Worm (Caenorhabditis elegans) whole organism, early embryonic: ENCODE measurements around the gene ttc-7.

Experiments
- aly-1 ChIP-seq: sonication (generic microtip); optimal IDR thresholded peaks from 2 replicates; lab custom pipeline; 2016; ENCODE audit warnings: missing genetic modification characterization, missing compliant biosample characterization
- ama-1 ChIP-seq: fragments of 150-350 bp; optimal IDR thresholded peaks from 2 replicates; lab custom pipeline; 2014
- ceh-13 ChIP-seq: fragments of 200-800 bp; sonication (Bioruptor generic); optimal IDR thresholded peaks from 2 replicates; lab custom pipeline; 2018; ENCODE audit warnings: mild to moderate bottlenecking, missing genetic modification characterization, missing compliant biosample characterization
- ceh-36 ChIP-seq: sonication (generic microtip); optimal IDR thresholded peaks from 2 replicates; lab custom pipeline; 2016; ENCODE audit warnings: missing genetic modification characterization, inconsistent platforms, missing compliant biosample characterization
- hmg-4 ChIP-seq: fragments of 200-800 bp; sonication (Bioruptor generic); optimal IDR thresholded peaks from 2 replicates; lab custom pipeline; 2018; ENCODE audit warnings: mild to moderate bottlenecking, missing genetic modification characterization, missing compliant biosample characterization
- hnd-1 ChIP-seq: sonication (generic microtip); optimal IDR thresholded peaks from 2 replicates; lab custom pipeline; 2016; ENCODE audit warnings: missing genetic modification characterization, missing compliant biosample characterization
- pes-1 ChIP-seq: fragments of 200-800 bp; sonication (Bioruptor generic); IDR thresholded peaks from 2 replicates; pipeline ENCODE4 v1.3.6; 2022; ENCODE audit warnings: missing genetic modification reagents, missing genetic modification characterization, missing compliant biosample characterization
- scrt-1 ChIP-seq: fragments of 200-800 bp; sonication (Bioruptor generic); IDR thresholded peaks from 2 replicates; pipeline ENCODE4 v1.3.6; 2022; ENCODE audit warnings: missing genetic modification characterization, missing compliant biosample characterization
- sea-1 ChIP-seq: fragments of 200-800 bp; sonication (Bioruptor generic); conservative IDR thresholded peaks from 2 replicates; pipeline ENCODE4 v1.3.6; 2022; ENCODE audit warnings: missing genetic modification characterization, missing compliant biosample characterization
- tbx-11 ChIP-seq: fragments of 200-800 bp; sonication (Bioruptor generic); IDR thresholded peaks from 2 replicates; pipeline ENCODE4 v1.3.6; 2022; ENCODE audit warnings: missing genetic modification characterization, missing compliant biosample characterization

DNA sequence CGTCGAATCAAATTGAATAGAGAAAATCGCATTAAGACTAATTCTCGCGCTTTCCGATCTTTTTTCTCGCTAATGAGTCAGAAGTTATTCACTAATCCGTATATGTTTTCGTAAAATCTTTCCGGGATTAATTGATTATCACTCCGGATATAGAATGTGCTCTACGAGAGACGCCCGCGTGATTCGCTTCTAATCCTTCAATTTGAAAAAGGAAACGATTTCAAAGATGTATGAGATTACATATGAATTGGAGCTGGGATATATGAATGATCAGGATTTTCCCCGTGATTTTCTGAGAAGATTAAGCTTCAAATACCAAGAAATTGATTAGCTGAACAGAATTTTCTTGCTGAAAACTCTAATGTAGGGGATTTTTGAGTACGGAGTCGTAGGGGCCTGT is 62.3 kb downstream of the ttc-7 start:
- TF ChIP-seq pes-1 (GFP tag; lab: Robert Waterston, UW) (no peak), ama-1 (no peak), aly-1 (tag; lab: Kevin White, UChicago) (no peak), hnd-1 (tag; lab: Kevin White, UChicago) (no peak), hmg-4 (GFP tag; lab: Kevin White, UChicago) (no peak), ceh-13 (GFP tag; lab: Kevin White, UChicago) (no peak), tbx-11 (GFP tag; lab: Robert Waterston, UW) (no peak), ceh-36 (tag; lab: Kevin White, UChicago) (peak; percentile 53), sea-1 (GFP tag; lab: Robert Waterston, UW) (no peak), scrt-1 (no peak)
